Worm (Caenorhabditis elegans) whole organism, L2 larva: Measurements from ENCODE around the gene hrg-1.
A peak's percentile ranks its signal among the peaks of the same experiment; 100 is the strongest.

Experiments used
- C34F6.9 ChIP-seq: fragments of 150-350 bp; optimal IDR thresholded peaks from 2 replicates; lab custom pipeline; 2014; ENCODE audit warnings: missing biosample characterization, missing genetic modification characterization
- Y55F3AM.14 ChIP-seq: fragments of 200-800 bp; sonication (Bioruptor generic); optimal IDR thresholded peaks from 2 replicates; lab custom pipeline; 2018; ENCODE audit warnings: mild to moderate bottlenecking, missing genetic modification characterization, missing compliant biosample characterization
- ZK546.5 ChIP-seq: sonication (generic microtip); optimal IDR thresholded peaks from 2 replicates; lab custom pipeline; 2017; ENCODE audit warnings: missing biosample characterization, missing genetic modification characterization
- alr-1 ChIP-seq: fragments of 150-350 bp; optimal IDR thresholded peaks from 2 replicates; lab custom pipeline; 2014; ENCODE audit warnings: missing biosample characterization, missing genetic modification characterization
- aly-2 ChIP-seq: fragments of 150-350 bp; optimal IDR thresholded peaks from 2 replicates; lab custom pipeline; 2014; ENCODE audit warnings: missing biosample characterization, missing genetic modification characterization
- blmp-1 ChIP-seq: sonication (generic microtip); optimal IDR thresholded peaks from 2 replicates; lab custom pipeline; 2017; ENCODE audit warnings: missing genetic modification characterization, mild to moderate bottlenecking, missing compliant biosample characterization, antibody characterized with exemption, moderate library complexity; ENCODE audit not compliant: insufficient read depth
- ceh-82 ChIP-seq: fragments of 150-350 bp; optimal IDR thresholded peaks from 2 replicates; lab custom pipeline; 2014; ENCODE audit warnings: missing biosample characterization, missing genetic modification characterization
- crh-2 ChIP-seq: sonication (generic microtip); optimal IDR thresholded peaks from 2 replicates; lab custom pipeline; 2017; ENCODE audit warnings: missing biosample characterization, missing genetic modification characterization
- dmd-4 ChIP-seq: sonication (generic microtip); optimal IDR thresholded peaks from 2 replicates; lab custom pipeline; 2017; ENCODE audit warnings: missing biosample characterization, missing genetic modification characterization
- egl-27 ChIP-seq: sonication (generic microtip); optimal IDR thresholded peaks from 3 replicates; lab custom pipeline; 2017; ENCODE audit warnings: missing biosample characterization, missing genetic modification reagents, missing genetic modification characterization
- elt-1 ChIP-seq: fragments of 150-350 bp; optimal IDR thresholded peaks from 2 replicates; lab custom pipeline; 2014; ENCODE audit warnings: missing biosample characterization, missing genetic modification characterization
- elt-3 ChIP-seq: sonication (generic microtip); optimal IDR thresholded peaks from 2 replicates; lab custom pipeline; 2017; ENCODE audit warnings: missing biosample characterization, missing genetic modification characterization
- fos-1 ChIP-seq: fragments of 150-350 bp; optimal IDR thresholded peaks from 2 replicates; lab custom pipeline; 2014; ENCODE audit warnings: missing biosample characterization, missing genetic modification characterization
- gmeb-1 ChIP-seq: fragments of 150-350 bp; optimal IDR thresholded peaks from 2 replicates; lab custom pipeline; 2014; ENCODE audit warnings: missing biosample characterization, missing genetic modification characterization
- lin-11 ChIP-seq: fragments of 150-350 bp; sonication (generic microtip); optimal IDR thresholded peaks from 2 replicates; lab custom pipeline; 2014; ENCODE audit warnings: missing biosample characterization, missing genetic modification characterization, inconsistent platforms, mixed read lengths
- lin-39 ChIP-seq: fragments of 150-350 bp; optimal IDR thresholded peaks from 2 replicates; lab custom pipeline; 2014; ENCODE audit warnings: missing biosample characterization, missing genetic modification reagents, missing genetic modification characterization
- lsy-2 ChIP-seq, 2 experiments: fragments of 150-350 bp in 1 of 2; sonication (generic microtip) in 1 of 2; optimal IDR thresholded peaks; 2 replicates each; lab custom pipeline; 2014 to 2017; ENCODE audit warnings: missing biosample characterization in 2 of 2, missing genetic modification characterization in 2 of 2
- nhr-11 ChIP-seq: fragments of 150-350 bp; optimal IDR thresholded peaks from 2 replicates; lab custom pipeline; 2014; ENCODE audit warnings: missing biosample characterization, missing genetic modification characterization
- nhr-12 ChIP-seq: fragments of 150-350 bp; optimal IDR thresholded peaks from 2 replicates; lab custom pipeline; 2014; ENCODE audit warnings: missing biosample characterization, missing genetic modification characterization
- nhr-129 ChIP-seq: fragments of 150-350 bp; optimal IDR thresholded peaks from 2 replicates; lab custom pipeline; 2014; ENCODE audit warnings: missing biosample characterization, missing genetic modification characterization
- nhr-21 ChIP-seq: fragments of 150-350 bp; optimal IDR thresholded peaks from 2 replicates; lab custom pipeline; 2014; ENCODE audit warnings: missing biosample characterization, missing genetic modification characterization
- nhr-237 ChIP-seq: fragments of 150-350 bp; optimal IDR thresholded peaks from 2 replicates; lab custom pipeline; 2014; ENCODE audit warnings: missing biosample characterization, missing genetic modification characterization
- nhr-25 ChIP-seq: fragments of 150-350 bp; sonication (generic microtip); optimal IDR thresholded peaks from 3 replicates; lab custom pipeline; 2014; ENCODE audit warnings: missing biosample characterization, missing genetic modification characterization
- nhr-6 ChIP-seq: fragments of 150-350 bp; optimal IDR thresholded peaks from 2 replicates; lab custom pipeline; 2014; ENCODE audit warnings: missing biosample characterization, missing genetic modification characterization
- nhr-77 ChIP-seq: fragments of 150-350 bp; optimal IDR thresholded peaks from 2 replicates; lab custom pipeline; 2014; ENCODE audit warnings: missing biosample characterization, missing genetic modification characterization
- peb-1 ChIP-seq: fragments of 150-350 bp; optimal IDR thresholded peaks from 2 replicates; lab custom pipeline; 2014; ENCODE audit warnings: missing biosample characterization, missing genetic modification characterization
- skn-1 ChIP-seq: sonication (generic microtip); optimal IDR thresholded peaks from 2 replicates; lab custom pipeline; 2017; ENCODE audit warnings: missing biosample characterization, missing genetic modification characterization
- sma-3 ChIP-seq: sonication (generic microtip); optimal IDR thresholded peaks from 2 replicates; lab custom pipeline; 2016; ENCODE audit warnings: missing genetic modification reagents, missing genetic modification characterization, missing compliant biosample characterization
- sma-9 ChIP-seq, 2 experiments: fragments of 150-350 bp in 1 of 2; sonication (generic microtip) in 1 of 2; optimal IDR thresholded peaks; 2 replicates each; lab custom pipeline; 2014 to 2016; ENCODE audit warnings: missing genetic modification characterization in 2 of 2, mild to moderate bottlenecking in 1 of 2, missing biosample characterization in 1 of 2, missing compliant biosample characterization in 1 of 2, missing genetic modification reagents in 1 of 2, moderate library complexity in 1 of 2
- unc-39 ChIP-seq: fragments of 150-350 bp; optimal IDR thresholded peaks from 2 replicates; lab custom pipeline; 2014; ENCODE audit warnings: missing biosample characterization, missing genetic modification characterization
- unc-55 ChIP-seq: fragments of 150-350 bp; sonication (generic microtip); optimal IDR thresholded peaks from 3 replicates; lab custom pipeline; 2014; ENCODE audit warnings: missing biosample characterization, missing genetic modification reagents, missing genetic modification characterization
- unc-62 ChIP-seq: fragments of 150-350 bp; optimal IDR thresholded peaks from 2 replicates; lab custom pipeline; 2014; ENCODE audit warnings: missing biosample characterization, missing genetic modification reagents, missing genetic modification characterization
- zag-1 ChIP-seq: fragments of 150-350 bp; optimal IDR thresholded peaks from 2 replicates; lab custom pipeline; 2014; ENCODE audit warnings: missing biosample characterization, missing genetic modification characterization
- ztf-4 ChIP-seq: fragments of 150-350 bp; optimal IDR thresholded peaks from 2 replicates; lab custom pipeline; 2014; ENCODE audit warnings: missing biosample characterization, missing genetic modification characterization

The hrg-1 gene

DNA sequence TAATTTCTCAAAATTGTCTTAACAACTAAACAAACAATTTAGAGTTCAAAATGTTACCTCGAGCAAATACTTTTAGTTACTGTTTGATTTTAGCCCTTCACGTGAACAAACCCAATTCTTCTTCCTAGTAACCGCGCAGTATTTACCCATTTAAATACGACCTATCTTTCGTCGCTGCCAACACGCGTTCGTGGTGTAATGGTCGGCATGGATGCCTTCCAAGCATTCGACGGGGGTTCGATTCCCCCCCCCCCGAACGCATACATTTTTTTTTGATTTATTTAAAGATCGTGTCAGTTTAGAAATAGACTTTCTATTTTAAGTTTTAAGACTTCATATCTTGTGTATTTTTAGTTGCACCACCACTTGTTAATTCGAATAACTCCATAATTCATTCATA lies 21.6 kb downstream of the hrg-1 start:
- TF ChIP-seq aly-2 (tag; lab: Kevin White, UChicago) (no peak), nhr-129 (tag; lab: Kevin White, UChicago) (no peak), fos-1 (tag; lab: Kevin White, UChicago) (peak; percentile 21)
- TF ChIP-seq, all 48 proteins: peak for 1

DNA sequence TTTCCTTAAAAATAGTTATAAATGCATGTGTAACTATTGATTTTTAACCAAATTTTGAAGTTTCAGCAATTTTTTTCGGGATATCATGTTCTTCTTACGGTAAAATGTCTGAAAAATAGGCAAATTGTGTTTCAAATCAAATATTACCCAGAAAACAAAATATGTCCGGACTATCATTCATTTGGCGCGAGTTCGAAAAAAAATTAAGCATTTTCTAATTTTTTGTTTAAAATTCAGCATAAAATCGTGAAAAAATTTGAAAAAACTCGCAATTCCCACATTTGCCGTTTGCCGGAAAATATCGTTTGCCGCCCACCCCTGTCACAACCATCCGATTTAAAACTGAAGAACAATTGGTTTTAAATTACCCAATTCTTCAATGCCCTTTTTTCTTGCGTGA lies 24.4 kb downstream of the hrg-1 start:
- TF ChIP-seq ceh-82 (no peak), crh-2 (tag; lab: Kevin White, UChicago) (no peak), nhr-6 (tag; lab: Kevin White, UChicago) (no peak), nhr-237 (tag; lab: Kevin White, UChicago) (no peak), nhr-11 (tag; lab: Kevin White, UChicago) (no peak), egl-27 (tag; lab: Kevin White, UChicago) (no peak), peb-1 (tag; lab: Kevin White, UChicago) (no peak), ZK546.5 (tag; lab: Kevin White, UChicago) (no peak), dmd-4 (tag; lab: Kevin White, UChicago) (no peak), nhr-25 (tag; lab: Kevin White, UChicago) (no peak)

DNA sequence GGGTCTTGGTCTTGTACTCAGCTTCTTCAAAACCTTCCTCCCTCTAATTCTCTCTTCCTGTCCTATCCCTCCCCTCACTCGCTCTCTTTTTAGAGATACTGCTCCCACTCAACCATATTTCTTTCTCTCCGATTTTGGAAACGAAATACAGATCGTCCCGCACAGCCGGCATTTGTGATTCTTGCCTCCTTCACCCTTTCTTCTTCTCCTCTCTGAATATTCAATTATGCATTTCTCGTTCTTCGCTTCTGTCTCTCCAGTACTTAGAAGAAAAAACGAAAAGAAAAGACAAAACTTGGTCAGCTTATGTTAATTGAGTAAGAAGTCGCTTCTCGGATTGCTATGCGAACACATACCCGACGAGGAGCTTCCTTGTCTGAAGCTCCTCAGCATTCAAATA lies 25.1 kb downstream of the hrg-1 start:
- TF ChIP-seq nhr-77 (tag; lab: Kevin White, UChicago) (no peak), ztf-4 (tag; lab: Kevin White, UChicago) (no peak), zag-1 (tag; lab: Kevin White, UChicago) (no peak), nhr-12 (tag; lab: Kevin White, UChicago) (no peak), skn-1 (no peak)
- TF ChIP-seq, all 48 proteins: peak for 0

DNA sequence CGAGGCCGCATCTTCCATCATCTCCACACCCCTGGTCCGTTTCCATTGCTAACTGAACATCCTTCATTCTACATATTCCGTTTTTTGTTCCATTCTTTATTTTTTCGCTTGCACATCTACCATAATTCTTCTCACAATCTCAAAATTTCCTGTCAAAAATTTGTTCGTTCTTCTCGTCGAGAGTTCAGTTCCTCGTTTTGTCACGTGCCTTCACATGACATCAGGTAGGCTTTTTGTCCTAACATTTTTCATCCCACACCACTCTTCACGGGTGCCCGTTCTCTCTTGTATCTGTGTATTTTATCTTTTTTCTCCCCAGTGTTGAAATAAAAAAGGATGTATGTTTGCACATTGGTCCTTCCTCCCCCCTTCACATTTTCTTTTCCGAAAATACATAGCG lies 25.5 kb downstream of the hrg-1 start:
- TF ChIP-seq sma-3 (GFP tag; lab: Kevin White, UChicago) (no peak), sma-9 (GFP tag; optimal IDR thresholded peaks at IDR 0.05; lab: Kevin White, UChicago) (peak; percentile 7), sma-9 (tag; optimal IDR thresholded peaks at IDR 0.05; lab: Kevin White, UChicago) (no peak), elt-1 (no peak), unc-55 (GFP tag; lab: Kevin White, UChicago) (peak; percentile 5), unc-62 (no peak), nhr-129 (tag; lab: Kevin White, UChicago) (peak; percentile 2), elt-3 (tag; lab: Kevin White, UChicago) (no peak), C34F6.9 (peak; percentile 12)

DNA sequence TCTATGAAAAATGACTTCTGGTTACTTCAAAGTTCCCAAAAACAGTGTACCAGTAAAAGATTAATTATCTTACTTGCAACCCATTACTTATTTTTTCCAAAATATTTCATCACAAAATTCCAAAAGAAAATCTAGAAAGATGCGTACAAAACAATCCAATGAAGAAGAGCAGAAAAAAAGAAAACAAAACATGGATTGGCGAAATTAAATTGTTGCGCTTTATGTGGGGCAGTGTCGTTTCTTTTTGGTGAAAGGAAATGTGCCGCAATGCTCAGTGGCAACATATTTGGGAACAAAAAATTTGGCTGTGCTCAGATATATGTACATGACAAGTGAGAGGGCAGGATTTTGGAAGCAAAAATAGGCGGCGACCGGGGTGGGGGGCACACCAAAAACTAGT lies 27.4 kb downstream of the hrg-1 start:
- no peak for TF ChIP-seq ztf-4 (tag; lab: Kevin White, UChicago)
- no peak for TF ChIP-seq nhr-6 (tag; lab: Kevin White, UChicago)
- no peak for TF ChIP-seq lin-39 (tag; lab: Kevin White, UChicago)
- no peak for TF ChIP-seq gmeb-1 (tag; lab: Kevin White, UChicago)
- no peak for TF ChIP-seq fos-1 (tag; lab: Kevin White, UChicago)
- no peak for TF ChIP-seq lin-11 (tag; lab: Kevin White, UChicago)
- TF ChIP-seq nhr-77 (tag; lab: Kevin White, UChicago), result no peak
- no peak for TF ChIP-seq lsy-2 (tag; optimal IDR thresholded peaks at IDR 0.05; lab: Kevin White, UChicago)
- TF ChIP-seq nhr-21 (tag; lab: Kevin White, UChicago), result no peak
- TF ChIP-seq alr-1 (tag; lab: Kevin White, UChicago), result no peak
- TF ChIP-seq Y55F3AM.14 (GFP tag; lab: Kevin White, UChicago), result no peak
- TF ChIP-seq elt-3 (tag; lab: Kevin White, UChicago), result no peak
- no peak for TF ChIP-seq unc-62
- no peak for TF ChIP-seq C34F6.9
- TF ChIP-seq unc-39 (tag; lab: Kevin White, UChicago), result no peak
- TF ChIP-seq, all 48 proteins: peak for 0

DNA sequence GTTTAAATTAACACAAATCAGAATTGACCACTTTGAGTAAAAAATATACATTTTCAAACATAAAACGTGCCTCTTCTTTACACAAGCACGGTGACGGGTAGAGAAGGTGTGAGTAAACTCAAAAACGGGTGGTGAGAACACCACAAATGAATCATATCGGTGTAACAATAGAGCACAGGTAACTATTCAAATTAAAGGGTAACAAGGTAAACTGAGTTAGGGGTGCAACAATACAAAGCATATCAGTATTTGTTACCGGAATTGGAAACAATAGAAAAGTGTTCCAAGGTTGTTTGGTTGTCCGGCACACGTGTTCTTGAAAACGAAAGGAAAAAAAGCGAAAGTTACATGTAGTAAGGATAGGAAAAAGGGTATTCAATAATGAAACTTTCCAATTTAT lies 33.7 kb downstream of the hrg-1 start:
- TF ChIP-seq blmp-1 (tag; lab: Kevin White, UChicago), result peak; percentile 62
- no peak for TF ChIP-seq nhr-77 (tag; lab: Kevin White, UChicago)
